Worm (Caenorhabditis elegans) whole organism, L2 larva: ENCODE results near the gene mix-1.

ENCODE experiments used
- aly-2 ChIP-seq: fragments of 150-350 bp; optimal IDR thresholded peaks from 2 replicates; lab custom pipeline; 2014; ENCODE audit warnings: missing biosample characterization, missing genetic modification characterization
- ama-1 ChIP-seq: fragments of 150-350 bp; optimal IDR thresholded peaks from 2 replicates; lab custom pipeline; 2018; ENCODE audit warnings: inconsistent platforms
- egl-27 ChIP-seq: sonication (generic microtip); optimal IDR thresholded peaks from 3 replicates; lab custom pipeline; 2017; ENCODE audit warnings: missing biosample characterization, missing genetic modification reagents, missing genetic modification characterization
- elt-3 ChIP-seq: sonication (generic microtip); optimal IDR thresholded peaks from 2 replicates; lab custom pipeline; 2017; ENCODE audit warnings: missing biosample characterization, missing genetic modification characterization
- lin-11 ChIP-seq: fragments of 150-350 bp; sonication (generic microtip); optimal IDR thresholded peaks from 2 replicates; lab custom pipeline; 2014; ENCODE audit warnings: missing biosample characterization, missing genetic modification characterization, inconsistent platforms, mixed read lengths
- nhr-11 ChIP-seq: fragments of 150-350 bp; optimal IDR thresholded peaks from 2 replicates; lab custom pipeline; 2014; ENCODE audit warnings: missing biosample characterization, missing genetic modification characterization
- nhr-12 ChIP-seq: fragments of 150-350 bp; optimal IDR thresholded peaks from 2 replicates; lab custom pipeline; 2014; ENCODE audit warnings: missing biosample characterization, missing genetic modification characterization
- nhr-6 ChIP-seq: fragments of 150-350 bp; optimal IDR thresholded peaks from 2 replicates; lab custom pipeline; 2014; ENCODE audit warnings: missing biosample characterization, missing genetic modification characterization
- skn-1 ChIP-seq: sonication (generic microtip); optimal IDR thresholded peaks from 2 replicates; lab custom pipeline; 2017; ENCODE audit warnings: missing biosample characterization, missing genetic modification characterization
- snpc-4 ChIP-seq: fragments of 150-350 bp; optimal IDR thresholded peaks from 2 replicates; lab custom pipeline; 2014; ENCODE audit warnings: missing biosample characterization, missing genetic modification characterization
- zag-1 ChIP-seq: fragments of 150-350 bp; optimal IDR thresholded peaks from 2 replicates; lab custom pipeline; 2014; ENCODE audit warnings: missing biosample characterization, missing genetic modification characterization

- TF ChIP-seq ama-1 (no peak), zag-1 (no peak), elt-3 (no peak), snpc-4 (tag; lab: Kevin White, UChicago) (no peak), nhr-12 (tag; lab: Kevin White, UChicago) (no peak), lin-11 (tag; lab: Kevin White, UChicago) (no peak), skn-1 (tag; lab: Kevin White, UChicago) (no peak), nhr-11 (tag; lab: Kevin White, UChicago) (no peak), nhr-6 (tag; lab: Kevin White, UChicago) (no peak), egl-27 (tag; lab: Kevin White, UChicago) (no peak), aly-2 (tag; lab: Kevin White, UChicago) (no peak)
Observed at ce11 chrII:10820679-10821078, 3.4 kb upstream of the mix-1 start, which contains the start of gene ech-4.
